Fruit fly (Drosophila melanogaster) whole organism, pupa: ENCODE data around the gene eIF3a.

Experiments
- CG15710 ChIP-seq: fragments of 200-800 bp; sonication (Bioruptor generic); optimal IDR thresholded peaks from 2 replicates; lab custom pipeline; 2018; ENCODE audit warnings: missing biosample characterization, mild to moderate bottlenecking, missing genetic modification characterization, moderate library complexity
- CG17806 ChIP-seq: fragments of 200-800 bp; sonication (Bioruptor generic); optimal IDR thresholded peaks from 2 replicates; lab custom pipeline; 2018; ENCODE audit warnings: missing biosample characterization, mild to moderate bottlenecking, missing genetic modification characterization, moderate library complexity
- CG32121 ChIP-seq: fragments of 200-800 bp; sonication (Bioruptor generic); IDR thresholded peaks from 2 replicates; pipeline ENCODE4 v1.3.6; 2022; ENCODE audit warnings: missing biosample characterization, missing genetic modification characterization
- fd96Ca ChIP-seq: fragments of 200-800 bp; sonication (Bioruptor generic); IDR thresholded peaks from 3 replicates; pipeline ENCODE4 v1.3.6; 2022; ENCODE audit warnings: missing biosample characterization, missing genetic modification characterization
- gl ChIP-seq: fragments of 200-800 bp; sonication (Bioruptor generic); optimal IDR thresholded peaks from 2 replicates; lab custom pipeline; 2018; ENCODE audit warnings: missing biosample characterization, mild to moderate bottlenecking, missing genetic modification characterization

DNA sequence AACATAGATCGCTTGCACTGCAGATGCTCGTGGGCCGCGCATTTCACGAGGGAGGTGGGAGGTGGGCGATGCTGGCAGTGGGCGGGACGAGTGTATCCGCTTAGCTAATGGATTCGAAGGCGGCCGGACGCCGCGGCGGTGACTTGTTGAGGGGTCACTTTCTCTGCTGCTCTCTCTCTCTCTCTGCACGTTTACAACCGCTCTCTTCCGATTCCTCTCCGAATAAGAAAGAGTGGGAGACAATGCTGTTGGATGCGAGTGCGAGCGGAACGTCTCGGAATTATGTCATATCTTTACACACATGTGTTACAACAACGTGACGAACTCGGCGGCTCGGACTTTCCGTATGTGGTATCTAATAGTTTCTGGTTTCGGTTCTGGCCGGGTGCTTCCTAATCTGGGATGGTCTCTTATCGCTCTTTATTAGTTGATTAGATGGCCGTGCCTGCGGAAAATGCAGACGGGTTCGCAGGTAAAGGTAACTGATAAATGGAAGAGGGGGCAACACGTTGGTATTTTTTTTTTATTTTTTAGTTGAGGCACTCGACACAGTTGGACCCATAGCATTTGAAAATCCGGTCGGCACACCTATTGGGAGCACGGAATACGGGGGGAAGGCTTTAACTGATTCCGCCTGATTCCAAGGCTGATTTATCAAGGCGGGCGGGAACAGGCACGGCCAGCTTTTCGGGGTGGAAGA is 18.8 kb upstream of the eIF3a start:
- TF ChIP-seq CG15710 (tag; lab: Kevin White, UChicago) (no peak), CG32121 (GFP tag; lab: Robert Waterston, UW) (0 out of 2 replicates have a peak, but pooled peaks have one; percentile 14), fd96Ca (peak; percentile 58; the same call in 2 of the 3 replicates), gl (tag; lab: Kevin White, UChicago) (no peak), CG17806 (tag; lab: Kevin White, UChicago) (no peak)
